Worm (Caenorhabditis elegans) whole organism, late embryonic: ENCODE results near the gene F23D12.2.

Experiments used
- F13H6.1 ChIP-seq: sonication (generic microtip); optimal IDR thresholded peaks from 2 replicates; lab custom pipeline; 2016; ENCODE audit warnings: missing genetic modification characterization, missing compliant biosample characterization
- che-1 ChIP-seq: sonication (generic microtip); optimal IDR thresholded peaks from 2 replicates; lab custom pipeline; 2016; ENCODE audit warnings: mild to moderate bottlenecking, missing genetic modification characterization, missing compliant biosample characterization
- dmd-4 ChIP-seq: sonication (generic microtip); optimal IDR thresholded peaks from 2 replicates; lab custom pipeline; 2016; ENCODE audit warnings: borderline replicate concordance, missing genetic modification characterization, missing compliant biosample characterization
- lim-6 ChIP-seq: sonication (generic microtip); optimal IDR thresholded peaks from 2 replicates; lab custom pipeline; 2016; ENCODE audit warnings: missing genetic modification characterization, missing compliant biosample characterization
- lin-11 ChIP-seq: fragments of 200-800 bp; sonication (Bioruptor generic); optimal IDR thresholded peaks from 2 replicates; lab custom pipeline; 2018; ENCODE audit warnings: mild to moderate bottlenecking, missing genetic modification characterization, missing compliant biosample characterization
- nhr-11 ChIP-seq: fragments of 150-350 bp; optimal IDR thresholded peaks from 2 replicates; lab custom pipeline; 2014; ENCODE audit warnings: missing biosample characterization, missing genetic modification characterization
- npax-4 ChIP-seq: sonication (generic microtip); optimal IDR thresholded peaks from 2 replicates; lab custom pipeline; 2016; ENCODE audit warnings: missing genetic modification characterization, missing compliant biosample characterization
- pha-4 ChIP-seq: fragments of 150-350 bp; optimal IDR thresholded peaks from 2 replicates; lab custom pipeline; 2018; ENCODE audit warnings: missing biosample characterization, missing genetic modification reagents, missing genetic modification characterization
- unc-3 ChIP-seq, 2 experiments: fragments of 200-800 bp in 1 of 2; sonication (Bioruptor generic) in 1 of 2; sonication (generic microtip) in 1 of 2; conservative IDR thresholded peaks in 1 of 2; optimal IDR thresholded peaks in 1 of 2; 2 replicates each; pipeline versions ENCODE4 v1.3.6 to Lab custom; 2016 to 2022; ENCODE audit warnings: missing compliant biosample characterization in 2 of 2, missing genetic modification characterization in 2 of 2, missing genetic modification reagents in 1 of 2

DNA sequence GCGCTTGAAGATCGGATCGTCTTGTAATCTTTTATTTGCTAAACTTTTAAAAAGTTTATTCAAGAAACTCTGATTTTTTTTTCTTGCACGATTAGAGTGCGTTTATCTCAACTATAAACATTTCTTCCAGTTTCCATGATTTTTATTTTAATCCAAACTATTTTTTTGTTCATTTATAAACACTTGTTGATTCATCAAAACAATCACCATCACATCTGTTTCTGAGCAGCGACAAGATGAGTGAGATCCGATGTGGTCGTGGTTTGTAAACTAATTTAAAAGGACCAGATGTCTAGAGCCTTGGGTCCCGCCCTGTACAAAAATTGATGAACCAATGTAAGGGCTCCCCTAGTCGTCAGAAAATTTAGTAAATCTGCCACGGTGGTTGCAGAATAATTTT is 20.1 kb downstream of the F23D12.2 start:
- TF ChIP-seq npax-4 (no peak), che-1 (no peak), dmd-4 (tag; lab: Kevin White, UChicago) (no peak), lin-11 (tag; lab: Kevin White, UChicago) (no peak), unc-3 (GFP tag; conservative IDR thresholded peaks at IDR 0.05; lab: Robert Waterston, UW) (no peak), unc-3 (tag; optimal IDR thresholded peaks at IDR 0.05; lab: Kevin White, UChicago) (no peak), nhr-11 (no peak), F13H6.1 (no peak), lim-6 (no peak), pha-4 (tag; lab: Kevin White, UChicago) (no peak)
